Fruit fly (Drosophila melanogaster) whole organism, embryonic: ENCODE data around the gene Tctp.

ENCODE experiments used
- Asciz ChIP-seq: fragments of 200-800 bp; sonication (Bioruptor generic); optimal IDR thresholded peaks from 2 replicates; lab custom pipeline; 2017; ENCODE audit warnings: missing biosample characterization, mild to moderate bottlenecking, missing genetic modification characterization, missing genetic modification reagents
- BEAF-32 ChIP-seq: fragments of 200-800 bp; sonication (Bioruptor generic); optimal IDR thresholded peaks from 3 replicates; lab custom pipeline; 2017; ENCODE audit warnings: missing biosample characterization, missing genetic modification characterization, mild to moderate bottlenecking, moderate library complexity, missing genetic modification reagents
- CG11085 ChIP-seq: fragments of 200-800 bp; sonication (Bioruptor generic); IDR thresholded peaks from 2 replicates; pipeline ENCODE4 v1.3.6; 2022; ENCODE audit warnings: missing biosample characterization, missing genetic modification characterization
- CG12155 ChIP-seq: fragments of 200-800 bp; sonication (Bioruptor generic); optimal IDR thresholded peaks from 3 replicates; lab custom pipeline; 2016; ENCODE audit warnings: missing biosample characterization, missing genetic modification characterization
- CG13894 ChIP-seq: fragments of 200-800 bp; sonication (Bioruptor generic); optimal IDR thresholded peaks from 3 replicates; lab custom pipeline; 2018; ENCODE audit warnings: missing biosample characterization, mild to moderate bottlenecking, missing genetic modification characterization, moderate library complexity
- CG14860 ChIP-seq: fragments of 200-800 bp; sonication (Bioruptor generic); IDR thresholded peaks from 3 replicates; pipeline ENCODE4 v1.3.6; 2022; ENCODE audit warnings: missing biosample characterization, missing genetic modification characterization; ENCODE audit not compliant: partially characterized antibody
- CG15011 ChIP-seq: fragments of 200-800 bp; sonication (Bioruptor generic); optimal IDR thresholded peaks from 3 replicates; lab custom pipeline; 2018; ENCODE audit warnings: missing biosample characterization, mild to moderate bottlenecking, missing genetic modification characterization
- CG15479 ChIP-seq: fragments of 200-800 bp; sonication (Bioruptor generic); optimal IDR thresholded peaks from 3 replicates; lab custom pipeline; 2019; ENCODE audit warnings: missing biosample characterization, mild to moderate bottlenecking, missing genetic modification characterization, moderate library complexity
- CG16779 ChIP-seq: fragments of 200-800 bp; sonication (Bioruptor generic); IDR thresholded peaks from 2 replicates; pipeline ENCODE4 v1.3.6; 2022; ENCODE audit warnings: missing biosample characterization, missing genetic modification characterization
- CG16813 ChIP-seq: fragments of 200-800 bp; sonication (Bioruptor generic); IDR thresholded peaks from 3 replicates; pipeline ENCODE4 v1.3.6; 2022; ENCODE audit warnings: missing biosample characterization, missing genetic modification characterization; ENCODE audit not compliant: partially characterized antibody
- CG16815 ChIP-seq: fragments of 200-800 bp; sonication (Bioruptor generic); optimal IDR thresholded peaks from 3 replicates; lab custom pipeline; 2017; ENCODE audit warnings: missing biosample characterization, mild to moderate bottlenecking, missing genetic modification characterization
- CG1792 ChIP-seq: fragments of 200-800 bp; sonication (Bioruptor generic); optimal IDR thresholded peaks from 2 replicates; lab custom pipeline; 2016; ENCODE audit warnings: missing biosample characterization, missing genetic modification characterization
- CG18599 ChIP-seq: fragments of 200-800 bp; sonication (Bioruptor generic); optimal IDR thresholded peaks from 3 replicates; lab custom pipeline; 2017; ENCODE audit warnings: missing biosample characterization, missing genetic modification characterization, mild to moderate bottlenecking, moderate library complexity, missing genetic modification reagents
- CG30403 ChIP-seq: fragments of 200-800 bp; sonication (Bioruptor generic); optimal IDR thresholded peaks from 3 replicates; lab custom pipeline; 2016; ENCODE audit warnings: missing biosample characterization, missing genetic modification characterization
- CG32532 ChIP-seq: fragments of 200-800 bp; sonication (Bioruptor generic); IDR thresholded peaks from 2 replicates; pipeline ENCODE4 v1.3.6; 2022; ENCODE audit warnings: missing biosample characterization, missing genetic modification characterization
- CG4617 ChIP-seq: fragments of 200-800 bp; sonication (Bioruptor generic); optimal IDR thresholded peaks from 3 replicates; lab custom pipeline; 2016; ENCODE audit warnings: missing biosample characterization, missing genetic modification characterization, borderline replicate concordance
- CG7987 ChIP-seq: fragments of 200-800 bp; sonication (Bioruptor generic); optimal IDR thresholded peaks from 2 replicates; lab custom pipeline; 2018; ENCODE audit warnings: missing biosample characterization, mild to moderate bottlenecking, missing genetic modification characterization, moderate library complexity
- CG8089 ChIP-seq: fragments of 200-800 bp; sonication (Bioruptor generic); optimal IDR thresholded peaks from 3 replicates; lab custom pipeline; 2016; ENCODE audit warnings: missing biosample characterization, missing genetic modification characterization
- CG8944 ChIP-seq: fragments of 200-800 bp; sonication (Bioruptor generic); optimal IDR thresholded peaks from 3 replicates; lab custom pipeline; 2016; ENCODE audit warnings: missing biosample characterization, missing genetic modification characterization
- CrebB ChIP-seq: fragments of 200-800 bp; sonication (Bioruptor generic); optimal IDR thresholded peaks from 3 replicates; lab custom pipeline; 2018; ENCODE audit warnings: missing biosample characterization, mild to moderate bottlenecking, missing genetic modification characterization
- H15 ChIP-seq: fragments of 200-800 bp; sonication (Bioruptor generic); IDR thresholded peaks from 3 replicates; pipeline ENCODE4 v1.3.6; 2022; ENCODE audit warnings: missing biosample characterization, missing genetic modification characterization
- Hr39 ChIP-seq: fragments of >200 bp; optimal IDR thresholded peaks from 2 replicates; lab custom pipeline; 2017
- Hr78 ChIP-seq, 2 experiments: fragments of 200-800 bp in 1 of 2; fragments of >200 bp in 1 of 2; sonication (Bioruptor generic) in 1 of 2; optimal IDR thresholded peaks; 2 replicates each; lab custom pipeline; 2017 to 2019; ENCODE audit warnings: missing biosample characterization in 2 of 2, missing genetic modification characterization in 2 of 2, mild to moderate bottlenecking in 1 of 2, moderate library complexity in 1 of 2
- Lim3 ChIP-seq: fragments of 200-800 bp; sonication (Bioruptor generic); IDR thresholded peaks from 2 replicates; pipeline ENCODE4 v1.3.6; 2022; ENCODE audit warnings: missing biosample characterization, missing genetic modification characterization
- Lpt ChIP-seq: fragments of >200 bp; optimal IDR thresholded peaks from 2 replicates; lab custom pipeline; 2018; ENCODE audit warnings: missing biosample characterization, missing genetic modification characterization
- Meics ChIP-seq: fragments of 200-800 bp; sonication (Bioruptor generic); optimal IDR thresholded peaks from 2 replicates; lab custom pipeline; 2017; ENCODE audit warnings: missing biosample characterization, mild to moderate bottlenecking, missing genetic modification characterization
- NK7.1 ChIP-seq: fragments of 200-800 bp; sonication (Bioruptor generic); optimal IDR thresholded peaks from 3 replicates; lab custom pipeline; 2016; ENCODE audit warnings: missing biosample characterization, missing genetic modification characterization
- NfI ChIP-seq: fragments of 200-800 bp; sonication (Bioruptor generic); optimal IDR thresholded peaks from 3 replicates; lab custom pipeline; 2018; ENCODE audit warnings: missing biosample characterization, mild to moderate bottlenecking, missing genetic modification characterization, moderate library complexity
- Rfx ChIP-seq: fragments of 200-800 bp; sonication (Bioruptor generic); IDR thresholded peaks from 2 replicates; pipeline ENCODE4 v1.3.6; 2022; ENCODE audit warnings: missing biosample characterization, missing genetic modification characterization
- Scr ChIP-seq: fragments of 200-800 bp; sonication (Bioruptor generic); IDR thresholded peaks from 2 replicates; pipeline ENCODE4 v1.3.6; 2022; ENCODE audit warnings: missing biosample characterization, missing genetic modification characterization; ENCODE audit not compliant: partially characterized antibody
- Sry-β ChIP-seq: fragments of 200-800 bp; sonication (Bioruptor generic); optimal IDR thresholded peaks from 2 replicates; lab custom pipeline; 2018; ENCODE audit warnings: missing biosample characterization, mild to moderate bottlenecking, missing genetic modification characterization, moderate library complexity
- Trl ChIP-seq, 3 experiments: fragments of >200 bp in 2 of 3; fragments of 200-800 bp in 1 of 3; sonication (Bioruptor generic) in 1 of 3; optimal IDR thresholded peaks; 2 replicates in 1 of 3; 3 replicates in 2 of 3; lab custom pipeline; 2016 to 2017; ENCODE audit warnings: missing biosample characterization in 1 of 3, missing genetic modification characterization in 1 of 3
- ac ChIP-seq: fragments of 200-800 bp; sonication (Bioruptor generic); optimal IDR thresholded peaks from 3 replicates; lab custom pipeline; 2017; ENCODE audit warnings: missing biosample characterization, mild to moderate bottlenecking, missing genetic modification characterization
- bsh ChIP-seq, 2 experiments: fragments of 200-800 bp; sonication (Bioruptor generic); optimal IDR thresholded peaks; 2 replicates each; lab custom pipeline; 2017 to 2018; ENCODE audit warnings: mild to moderate bottlenecking in 2 of 2, missing biosample characterization in 2 of 2, missing genetic modification characterization in 2 of 2, moderate library complexity in 1 of 2
- cas ChIP-seq: fragments of 200-800 bp; sonication (Bioruptor generic); IDR thresholded peaks from 2 replicates; pipeline ENCODE4 v1.3.6; 2022; ENCODE audit warnings: missing biosample characterization, missing genetic modification characterization
- dan ChIP-seq: fragments of 200-800 bp; sonication (Bioruptor generic); IDR thresholded peaks from 2 replicates; pipeline ENCODE4 v1.3.6; 2022; ENCODE audit warnings: missing biosample characterization, missing genetic modification characterization
- gsb ChIP-seq: fragments of 200-800 bp; sonication (Bioruptor generic); IDR thresholded peaks from 2 replicates; pipeline ENCODE4 v1.3.6; 2022; ENCODE audit warnings: missing biosample characterization, missing genetic modification characterization
- hb ChIP-seq: fragments of 200-800 bp; sonication (Bioruptor generic); IDR thresholded peaks from 3 replicates; pipeline ENCODE4 v1.3.6; 2022; ENCODE audit warnings: missing biosample characterization, missing genetic modification characterization; ENCODE audit not compliant: partially characterized antibody
- hkb ChIP-seq, 2 experiments: fragments of 200-800 bp in 1 of 2; fragments of >200 bp in 1 of 2; sonication (Bioruptor generic) in 1 of 2; IDR thresholded peaks in 1 of 2; optimal IDR thresholded peaks in 1 of 2; 2 replicates each; pipeline versions ENCODE4 v1.3.6 to Lab custom; 2017 to 2022; ENCODE audit warnings: missing biosample characterization in 1 of 2, missing genetic modification characterization in 1 of 2
- ind ChIP-seq: fragments of 200-800 bp; sonication (Bioruptor generic); optimal IDR thresholded peaks from 3 replicates; lab custom pipeline; 2016; ENCODE audit warnings: missing biosample characterization, missing genetic modification characterization
- lola ChIP-seq, 3 experiments: fragments of >200 bp in 2 of 3; fragments of 200-800 bp in 1 of 3; sonication (Bioruptor generic) in 1 of 3; optimal IDR thresholded peaks; 2 replicates each; lab custom pipeline; 2017 to 2019; ENCODE audit warnings: missing biosample characterization in 3 of 3, missing genetic modification characterization in 3 of 3, mild to moderate bottlenecking in 1 of 3, moderate library complexity in 1 of 3
- nmo ChIP-seq: fragments of 200-800 bp; sonication (Bioruptor generic); optimal IDR thresholded peaks from 2 replicates; lab custom pipeline; 2018; ENCODE audit warnings: missing biosample characterization, mild to moderate bottlenecking, missing genetic modification characterization, moderate library complexity
- ranshi ChIP-seq: fragments of 200-800 bp; sonication (Bioruptor generic); IDR thresholded peaks from 2 replicates; pipeline ENCODE4 v1.3.6; 2022; ENCODE audit warnings: missing biosample characterization, missing genetic modification characterization
- sens ChIP-seq: fragments of 200-800 bp; sonication (Bioruptor generic); peaks from one replicate; lab custom pipeline; 2016; ENCODE audit warnings: missing biosample characterization, missing genetic modification characterization
- sob ChIP-seq: fragments of 200-800 bp; sonication (Bioruptor generic); IDR thresholded peaks from 2 replicates; pipeline ENCODE4 v1.3.6; 2022; ENCODE audit warnings: missing biosample characterization, missing genetic modification characterization
- zen ChIP-seq: fragments of 200-800 bp; sonication (Bioruptor generic); optimal IDR thresholded peaks from 3 replicates; lab custom pipeline; 2018; ENCODE audit warnings: missing biosample characterization, mild to moderate bottlenecking, missing genetic modification characterization, moderate library complexity
- zfh1 ChIP-seq: fragments of 200-800 bp; sonication (Bioruptor generic); IDR thresholded peaks from 3 replicates; pipeline ENCODE4 v1.3.6; 2022; ENCODE audit warnings: missing biosample characterization, missing genetic modification characterization

Tctp gene

dm6 chr3R:11221437-11222230, 11.6 kb downstream of the Tctp start, which contains the start of the genes CG6693 and RpL3 (continued):
- TF ChIP-seq CG8089 (GFP tag; lab: Kevin White, UChicago), result peak; percentile 65
- TF ChIP-seq CG30403 (GFP tag; lab: Kevin White, UChicago), result peak; percentile 55
- peak; percentile 97 for TF ChIP-seq sens (GFP tag; lab: Kevin White, UChicago)
- TF ChIP-seq CG13894 (tag; lab: Kevin White, UChicago), result peak; percentile 91
- TF ChIP-seq CG15479 (GFP tag; lab: Kevin White, UChicago), result peak; percentile 64
- peak; percentile 82 for TF ChIP-seq Rfx (GFP tag; lab: Robert Waterston, UW)
- peak; percentile 93 for TF ChIP-seq hkb (optimal IDR thresholded peaks at IDR 0.05; lab: Kevin White, UChicago)
- peak; percentile 67 for TF ChIP-seq hkb (GFP tag; IDR thresholded peaks at IDR 0.05; lab: Robert Waterston, UW)
- peak; percentile 55; the same call in 1 of the 2 replicates for TF ChIP-seq cas (GFP tag; lab: Robert Waterston, UW)
- TF ChIP-seq Hr39, result no peak
- peak in 1 of 2 experiments; percentile 12 for TF ChIP-seq Trl (optimal IDR thresholded peaks at IDR 0.05; lab: Kevin White, UChicago)
- TF ChIP-seq Trl (GFP tag; optimal IDR thresholded peaks at IDR 0.05; lab: Kevin White, UChicago), result peak; percentile 84
- TF ChIP-seq sob (GFP tag; lab: Robert Waterston, UW), result peak; percentile 85
- TF ChIP-seq Meics (GFP tag; lab: Kevin White, UChicago), result peak; percentile 87
- peak; percentile 61 for TF ChIP-seq BEAF-32
- peak; percentile 49; the same call in 1 of the 2 replicates for TF ChIP-seq ranshi (GFP tag; lab: Robert Waterston, UW)
- no peak for TF ChIP-seq CG14860
- peak; percentile 70 for TF ChIP-seq nmo
- TF ChIP-seq Lpt (GFP tag; lab: Kevin White, UChicago), result no peak
- peak; percentile 45 for TF ChIP-seq Sry-β
- TF ChIP-seq hb (GFP tag; lab: Robert Waterston, UW), result no peak
- no peak for TF ChIP-seq CG1792 (GFP tag; lab: Kevin White, UChicago)
- TF ChIP-seq Hr78 (GFP tag; optimal IDR thresholded peaks at IDR 0.05; lab: Kevin White, UChicago), result peak in 1 of 2 experiments; percentile 20
- TF ChIP-seq gsb (GFP tag; lab: Robert Waterston, UW), result peak; percentile 47; the same call in 1 of the 2 replicates
- peak; percentile 50 for TF ChIP-seq CG4617
- TF ChIP-seq CG12155 (GFP tag; lab: Kevin White, UChicago), result peak; percentile 19
- TF ChIP-seq zen (tag; lab: Kevin White, UChicago), result peak; percentile 60
- TF ChIP-seq bsh (GFP tag; optimal IDR thresholded peaks at IDR 0.05; lab: Kevin White, UChicago), result peak; percentile 63 to 66
- TF ChIP-seq NfI (GFP tag; lab: Kevin White, UChicago), result peak; percentile 84
- no peak for TF ChIP-seq lola (GFP tag; optimal IDR thresholded peaks at IDR 0.05; lab: Kevin White, UChicago)
- TF ChIP-seq CG16815 (GFP tag; lab: Kevin White, UChicago), result no peak
- no peak for TF ChIP-seq dan (GFP tag; lab: Robert Waterston, UW)
- no peak for TF ChIP-seq Lim3 (GFP tag; lab: Robert Waterston, UW)
- TF ChIP-seq ac, result peak; percentile 66
- peak; percentile 77 for TF ChIP-seq CG15011 (GFP tag; lab: Kevin White, UChicago)
- TF ChIP-seq Scr (GFP tag; lab: Robert Waterston, UW), result no peak; the same call in 1 of the 2 replicates
- peak; percentile 72 for TF ChIP-seq zfh1 (GFP tag; lab: Robert Waterston, UW)
- TF ChIP-seq NK7.1 (GFP tag; lab: Kevin White, UChicago), result peak; percentile 67
- TF ChIP-seq Asciz (GFP tag; lab: Kevin White, UChicago), result peak; percentile 86
- TF ChIP-seq CG16779 (GFP tag; lab: Robert Waterston, UW), result peak; percentile 80
- peak; percentile 89 for TF ChIP-seq CrebB (tag; lab: Kevin White, UChicago)
- peak; percentile 95 for TF ChIP-seq CG7987 (GFP tag; lab: Kevin White, UChicago)
- peak; percentile 72 for TF ChIP-seq CG18599 (GFP tag; lab: Kevin White, UChicago)
- peak; percentile 32 for TF ChIP-seq ind (GFP tag; lab: Kevin White, UChicago)
- no peak for TF ChIP-seq CG16813 (GFP tag; lab: Robert Waterston, UW)
- peak; percentile 4 for TF ChIP-seq CG8944 (GFP tag; lab: Kevin White, UChicago)
- peak; percentile 41; the same call in 1 of the 3 replicates for TF ChIP-seq H15
- peak; percentile 86 for TF ChIP-seq CG32532
- TF ChIP-seq CG11085 (GFP tag; lab: Robert Waterston, UW), result peak; percentile 75
